Fruit fly (Drosophila melanogaster) S2 (cell line): ENCODE results near the gene CG42359.

Experiments
- CG8478 ChIP-seq: fragments of >200 bp; optimal IDR thresholded peaks from 2 replicates; lab custom pipeline; 2018
- CTCF ChIP-seq, 2 experiments: fragments of >200 bp; optimal IDR thresholded peaks; 2 replicates each; lab custom pipeline; 2018

Gene CG42359

DNA sequence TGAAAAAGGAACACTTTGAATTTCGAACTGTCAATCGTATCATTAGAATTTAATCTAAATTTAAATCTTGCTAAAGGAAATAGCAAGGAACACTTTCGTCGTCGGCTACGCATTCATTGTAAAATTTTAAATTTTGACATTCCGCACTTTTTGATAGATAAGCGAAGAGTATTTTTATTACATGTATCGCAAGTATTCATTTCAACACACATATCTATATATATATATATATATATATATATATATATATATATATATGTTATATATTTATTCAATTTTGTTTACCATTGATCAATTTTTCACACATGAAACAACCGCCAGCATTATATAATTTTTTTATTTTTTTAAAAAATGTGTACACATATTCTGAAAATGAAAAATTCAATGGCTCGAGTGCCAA, 2.3 kb downstream of the CG42359 start, which contains the start of gene CG11779:
Gene CG11779 (minus strand): TSS at position 101 of the 400 bp plus-strand sequence.
- no peak for TF ChIP-seq CTCF (optimal IDR thresholded peaks at IDR 0.05; lab: Kevin White, UChicago)
- no peak for TF ChIP-seq CG8478 (lab: Kevin White, UChicago)

DNA sequence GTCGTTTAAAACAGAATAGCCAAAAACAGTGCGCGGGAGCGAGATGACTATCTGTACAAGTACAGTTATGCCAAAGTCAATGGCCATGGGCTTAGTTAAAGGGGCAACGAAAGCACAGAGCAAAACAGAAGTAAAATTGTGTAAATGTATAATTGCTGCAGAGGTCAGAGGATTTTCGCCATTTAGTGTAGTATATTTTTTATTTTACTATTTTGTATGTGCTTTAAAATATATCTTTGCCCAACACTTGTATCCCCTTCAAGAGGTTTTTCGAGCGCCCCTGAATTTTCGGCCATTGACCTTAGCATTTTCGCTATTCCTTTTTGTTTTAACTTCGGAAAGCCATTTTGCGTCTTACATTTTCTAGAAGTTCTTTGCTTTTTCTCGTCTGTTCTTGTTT, 4.1 kb downstream of the CG42359 start:
- TF ChIP-seq CG8478 (lab: Kevin White, UChicago) (no peak), CTCF (optimal IDR thresholded peaks at IDR 0.05; lab: Kevin White, UChicago) (no peak)

DNA sequence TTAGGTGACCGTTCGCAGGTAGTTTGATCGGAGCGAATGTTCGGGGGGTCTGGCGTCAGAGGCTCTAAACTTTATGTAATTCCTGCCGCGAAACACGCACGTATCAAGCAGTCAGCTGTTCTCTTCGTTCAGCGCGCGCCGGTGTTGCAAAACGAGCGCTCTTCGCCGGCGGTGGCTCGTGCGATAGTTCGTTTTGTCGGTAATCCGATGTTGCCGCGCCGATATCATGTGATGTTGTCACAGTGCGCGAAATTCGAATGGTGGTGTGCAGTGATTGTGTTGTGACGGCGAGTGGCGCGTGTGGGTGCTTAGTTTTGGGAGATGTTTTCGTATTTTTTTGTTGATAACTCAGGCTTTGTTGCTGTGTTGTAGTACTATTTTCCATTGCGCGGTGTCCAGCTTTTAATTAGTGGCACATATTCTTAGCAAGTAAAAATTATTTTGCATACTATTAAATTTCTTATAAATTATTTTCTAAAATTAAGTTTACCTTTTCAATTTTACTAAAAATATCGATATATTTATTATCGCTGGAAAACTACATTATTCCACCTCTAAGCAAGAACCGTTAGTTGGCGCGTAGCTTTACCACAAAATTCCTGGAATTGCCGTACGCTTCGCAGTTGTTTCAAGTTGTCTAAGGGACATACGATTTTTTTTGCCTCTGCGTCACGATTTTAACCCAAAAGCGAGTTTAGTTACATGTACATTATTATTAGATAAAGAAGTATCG, 5.3 kb downstream of the CG42359 start, which contains the start of gene nanos:
Gene nanos (plus strand): TSS at position 569 of the 733 bp plus-strand sequence.
- peak in 1 of 2 experiments; percentile 4 for TF ChIP-seq CTCF (optimal IDR thresholded peaks at IDR 0.05; lab: Kevin White, UChicago)
- TF ChIP-seq CG8478 (lab: Kevin White, UChicago) = no peak

DNA sequence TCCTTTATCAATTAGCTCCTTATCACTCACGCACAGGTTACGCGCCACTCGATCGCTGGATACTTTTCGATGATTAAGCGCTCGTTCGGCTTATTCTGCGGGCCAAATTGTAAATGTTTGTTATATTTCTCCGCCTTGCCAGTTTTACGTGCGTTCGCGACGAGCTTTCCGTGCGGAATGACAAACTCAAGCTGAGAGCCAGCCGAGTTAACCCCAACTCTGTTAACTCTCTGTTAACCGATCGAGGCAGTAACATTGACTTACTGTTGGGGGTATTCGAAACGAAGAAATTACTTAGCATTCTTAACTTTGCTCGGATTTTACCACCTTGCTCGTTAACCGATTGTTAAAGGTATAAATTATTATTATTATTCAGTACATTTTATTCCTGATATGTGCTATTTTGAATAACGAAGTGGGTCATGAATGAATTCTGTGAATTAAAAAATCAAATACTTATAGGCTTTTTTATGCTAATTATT, 8.6 kb downstream of the CG42359 start, which contains the start of gene CG5835:
Gene CG5835 (minus strand): TSS at position 185 of the 482 bp plus-strand sequence.
- TF ChIP-seq CG8478 (lab: Kevin White, UChicago) (no peak), CTCF (optimal IDR thresholded peaks at IDR 0.05; lab: Kevin White, UChicago) (no peak)

DNA sequence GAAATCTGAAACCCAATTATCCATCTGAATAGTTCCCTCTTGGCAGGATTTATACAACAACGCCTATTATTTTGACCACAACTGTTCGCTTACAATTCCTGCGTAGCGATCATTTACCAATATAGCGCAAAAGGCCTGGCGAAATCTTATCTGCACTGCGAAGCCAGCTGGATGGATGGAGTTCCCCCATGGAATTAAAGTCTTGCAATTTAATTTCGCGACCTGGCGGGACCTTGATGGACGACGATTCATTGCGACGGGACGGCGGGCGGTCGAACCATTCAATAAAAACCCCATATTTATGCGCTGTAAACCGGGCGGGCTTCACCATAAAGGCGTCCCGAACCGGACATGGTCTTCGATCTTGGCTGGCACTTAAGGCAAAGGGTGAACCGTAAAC, 9.3 kb downstream of the CG42359 start:
- TF ChIP-seq CTCF (optimal IDR thresholded peaks at IDR 0.05; lab: Kevin White, UChicago) (no peak), CG8478 (lab: Kevin White, UChicago) (no peak)

DNA sequence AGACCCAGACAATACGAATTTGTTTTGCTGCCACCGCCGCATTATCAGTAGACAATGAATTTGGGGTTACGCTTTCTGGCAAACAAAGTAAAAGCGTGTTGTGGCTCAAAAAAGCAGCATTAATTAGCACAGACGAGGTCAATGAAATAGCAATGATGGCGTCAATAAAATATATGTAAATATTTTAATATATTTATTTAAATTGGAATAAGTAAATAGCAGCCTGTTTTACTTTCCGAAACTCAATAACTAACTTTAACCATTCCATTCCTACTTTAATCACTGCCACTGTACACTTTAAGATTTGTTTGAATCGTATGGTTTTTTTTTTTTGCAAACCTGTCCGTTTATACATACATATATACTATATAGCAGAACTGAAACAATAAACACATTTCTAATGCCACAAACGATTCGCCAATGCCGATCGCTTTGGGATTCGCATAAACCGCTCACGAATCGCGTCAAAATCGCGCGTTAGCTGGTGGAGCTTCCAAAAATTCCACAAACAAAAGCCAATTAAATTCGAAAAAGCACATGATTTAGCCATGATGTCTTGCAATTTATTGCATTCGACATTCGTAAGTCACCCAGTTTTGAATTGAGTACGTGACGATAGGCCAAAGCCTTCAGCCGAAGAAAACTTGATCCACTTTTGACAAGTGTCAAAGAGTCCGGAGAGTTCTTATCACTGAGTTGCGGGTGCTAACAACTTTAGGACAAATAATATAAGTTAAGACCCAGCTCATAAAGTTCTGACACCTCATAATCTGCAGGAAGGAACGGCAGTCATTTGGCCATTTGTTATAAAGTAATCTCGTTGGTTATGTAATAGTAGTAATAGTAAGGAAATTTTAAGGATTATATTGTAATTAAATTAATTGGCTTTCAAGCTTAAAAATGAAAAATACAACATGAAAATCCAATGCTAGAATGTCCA, 10.0 kb downstream of the CG42359 start:
- TF ChIP-seq CTCF (optimal IDR thresholded peaks at IDR 0.05; lab: Kevin White, UChicago) = no peak
- no peak for TF ChIP-seq CG8478 (lab: Kevin White, UChicago)

DNA sequence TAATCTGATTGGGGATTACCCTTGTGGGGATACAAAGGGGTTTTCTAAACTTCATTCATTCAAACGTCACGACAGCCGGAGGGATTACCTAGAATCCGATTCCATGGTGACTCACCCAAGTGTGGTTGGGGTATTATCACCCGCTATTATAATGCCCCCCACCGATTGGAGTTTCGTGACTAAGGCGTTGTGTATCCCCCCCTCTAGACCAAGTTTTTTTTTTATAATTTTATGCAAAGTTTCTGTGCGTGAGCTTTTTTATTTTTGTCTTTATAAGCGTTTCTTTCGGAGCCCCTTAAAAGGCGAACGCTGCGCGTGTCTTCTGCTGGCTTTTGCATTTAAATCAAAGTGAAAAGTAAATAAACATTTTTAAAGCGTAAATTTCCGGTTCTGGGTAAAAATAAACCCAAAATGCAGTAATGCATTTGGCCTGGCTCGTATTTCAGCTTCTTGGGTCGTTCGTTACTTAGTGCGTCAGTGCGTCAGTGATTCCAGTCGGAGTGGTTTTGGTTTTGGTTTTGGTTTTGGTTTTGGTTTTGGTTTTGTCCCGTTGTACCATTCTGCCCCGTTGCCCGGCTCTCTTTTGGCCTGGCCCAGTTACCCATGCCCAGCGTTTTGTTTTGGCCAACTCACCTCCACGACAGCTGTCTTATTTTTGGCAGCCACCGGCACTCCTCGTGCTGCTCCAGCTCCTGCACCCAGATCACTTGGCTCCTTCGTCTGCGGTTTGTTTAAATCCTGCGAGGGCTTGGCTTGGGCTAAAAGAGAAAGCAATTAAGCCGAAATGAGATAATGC, 11.0 kb downstream of the CG42359 start:
- TF ChIP-seq CTCF (optimal IDR thresholded peaks at IDR 0.05; lab: Kevin White, UChicago) = no peak
- TF ChIP-seq CG8478 (lab: Kevin White, UChicago) = no peak

DNA sequence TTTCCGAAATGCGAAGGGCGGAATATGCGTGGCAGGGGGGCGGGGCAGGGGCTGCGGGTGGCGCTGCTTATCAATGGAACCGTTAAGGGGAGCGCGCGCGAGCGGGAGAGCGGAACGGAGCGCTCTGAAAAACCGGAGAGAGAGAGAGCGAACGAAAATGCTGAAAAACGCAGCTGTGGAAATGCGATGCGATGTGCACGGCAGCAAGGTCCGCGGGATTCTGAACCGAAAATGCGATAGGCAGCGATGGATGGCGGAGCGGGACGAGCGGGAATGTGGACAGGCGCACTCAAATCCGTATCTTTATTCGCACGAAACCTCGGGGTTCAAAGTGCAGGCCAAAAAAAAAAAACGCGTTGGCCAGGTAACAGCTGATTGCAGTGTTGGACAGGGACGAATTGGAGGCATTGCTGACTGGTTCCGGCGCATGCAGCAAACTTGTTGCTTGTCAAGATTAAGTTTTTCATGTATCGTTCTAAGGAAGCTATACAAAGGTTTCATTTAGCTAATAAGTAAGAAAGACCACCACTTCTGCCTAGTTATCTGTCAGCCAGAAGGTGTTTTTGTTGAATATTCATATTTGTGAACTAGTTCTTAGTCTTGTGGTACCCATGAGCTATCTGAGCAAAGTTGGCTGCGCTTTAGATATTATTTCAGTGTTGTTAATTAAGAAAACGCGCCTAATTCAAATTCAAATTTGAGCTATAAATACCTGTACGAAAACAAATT, 14.4 kb downstream of the CG42359 start, which contains the start of gene Ppcs:
Gene Ppcs (minus strand): TSS at position 400 of the 729 bp plus-strand sequence.
- TF ChIP-seq CG8478 (lab: Kevin White, UChicago) (no peak), CTCF (optimal IDR thresholded peaks at IDR 0.05; lab: Kevin White, UChicago) (no peak)

DNA sequence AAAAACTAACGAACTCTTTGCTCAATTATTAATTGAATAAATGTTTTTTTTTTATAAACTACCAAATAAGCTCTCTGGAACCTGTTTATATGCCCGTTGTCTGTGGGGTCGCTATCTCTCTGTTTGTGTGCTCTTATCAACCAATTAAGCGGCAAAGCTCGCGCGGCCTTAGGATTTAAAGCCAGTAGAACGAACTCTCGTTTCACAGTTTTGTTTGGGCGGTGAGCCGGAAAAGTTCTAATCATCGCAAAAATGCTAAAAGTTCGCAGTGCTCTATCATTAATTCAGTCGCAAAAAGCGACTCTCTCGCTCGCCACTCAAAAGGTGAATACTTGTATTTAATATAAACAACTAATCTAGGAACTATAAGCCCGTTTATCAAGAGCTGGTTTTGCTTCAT, 27.1 kb downstream of the CG42359 start, which contains the start of gene Cyp12a4:
Gene Cyp12a4 (plus strand): TSS at position 202 of the 400 bp plus-strand sequence.
- TF ChIP-seq CTCF (optimal IDR thresholded peaks at IDR 0.05; lab: Kevin White, UChicago) (no peak), CG8478 (lab: Kevin White, UChicago) (no peak)

DNA sequence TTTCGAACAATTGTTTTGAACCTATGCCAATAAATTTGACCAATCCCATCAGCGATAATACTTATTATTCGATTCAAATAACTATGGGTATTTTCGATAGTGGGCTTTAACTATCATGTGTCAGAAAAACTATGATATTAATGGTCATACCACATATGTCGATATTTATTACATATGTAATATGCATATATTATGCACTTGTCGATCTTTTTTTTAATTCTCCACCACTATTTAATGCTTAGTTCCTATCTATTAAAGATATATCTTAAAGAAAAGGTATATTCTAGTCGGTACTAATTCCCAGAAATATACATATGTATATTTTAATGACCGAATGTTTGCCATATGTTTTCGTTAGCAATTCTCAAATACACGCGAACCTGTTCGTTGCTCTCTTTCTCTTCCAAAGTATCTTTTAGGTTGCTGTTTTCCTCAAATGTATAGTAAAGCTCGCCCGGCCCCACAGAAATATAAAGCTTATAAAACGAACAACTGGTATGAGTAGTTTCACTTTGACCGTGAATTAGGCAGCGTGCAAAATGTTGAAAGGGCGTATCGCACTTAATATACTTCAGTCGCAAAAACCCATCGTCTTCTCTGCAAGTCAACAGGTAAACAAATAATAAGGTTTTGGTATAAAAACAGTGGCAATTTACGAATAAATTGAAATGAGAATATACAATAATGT, 29.8 kb downstream of the CG42359 start, which contains the start of gene Cyp12a5:
Gene Cyp12a5 (plus strand): TSS at position 503 of the 688 bp plus-strand sequence.
- TF ChIP-seq CG8478 (lab: Kevin White, UChicago) (no peak), CTCF (optimal IDR thresholded peaks at IDR 0.05; lab: Kevin White, UChicago) (no peak)

DNA sequence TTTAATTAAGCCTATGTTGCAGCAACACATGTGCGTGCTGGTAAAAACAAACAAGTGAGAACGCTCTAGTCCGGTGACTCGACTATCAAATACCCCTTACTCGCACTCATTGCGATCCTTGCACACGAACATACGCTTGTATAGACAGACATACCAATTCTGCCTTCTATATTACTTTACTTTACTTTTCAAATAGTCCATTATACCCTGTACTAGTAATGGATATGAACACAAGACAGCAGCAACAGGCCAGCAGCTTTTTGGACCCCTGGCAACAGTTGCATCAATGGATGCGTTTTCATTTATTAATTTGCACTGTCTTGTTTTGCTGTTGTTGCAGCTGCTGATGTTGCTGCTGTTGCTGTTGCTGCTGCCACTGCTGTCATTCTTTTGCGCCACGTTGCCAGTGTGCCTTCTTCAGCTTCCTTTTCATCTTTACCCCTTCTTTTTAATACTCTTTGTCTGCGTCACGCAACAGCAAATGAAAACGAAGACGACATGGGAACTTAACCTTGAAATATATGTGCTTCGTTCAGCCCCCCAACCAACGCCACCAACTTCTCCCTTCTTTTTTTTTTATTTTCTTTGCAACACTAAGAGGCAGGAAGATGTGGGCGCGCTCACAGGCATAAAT, 43.5 kb downstream of the CG42359 start:
- no peak for TF ChIP-seq CTCF (optimal IDR thresholded peaks at IDR 0.05; lab: Kevin White, UChicago)
- no peak for TF ChIP-seq CG8478 (lab: Kevin White, UChicago)

DNA sequence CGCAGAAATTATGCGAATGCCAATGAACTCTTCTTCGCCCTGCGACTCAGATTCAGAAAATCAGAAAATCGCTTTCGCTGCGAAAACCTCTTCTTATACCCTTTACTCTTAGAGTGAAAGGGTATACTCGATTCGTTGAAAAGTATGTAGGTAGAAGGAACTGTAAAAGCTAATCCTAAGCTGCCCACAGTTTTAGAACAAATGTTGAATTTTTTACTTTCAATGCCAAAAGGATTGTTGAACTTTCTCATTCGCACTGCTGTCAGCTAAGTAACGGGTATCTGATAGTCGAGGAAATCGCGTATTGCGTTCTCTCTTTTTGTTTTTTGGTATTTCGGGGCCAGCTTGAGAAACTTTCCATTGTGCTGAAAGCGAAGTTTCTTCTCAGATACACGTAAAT, 48.3 kb downstream of the CG42359 start:
- TF ChIP-seq CTCF (optimal IDR thresholded peaks at IDR 0.05; lab: Kevin White, UChicago) (no peak), CG8478 (lab: Kevin White, UChicago) (no peak)
